Worm (Caenorhabditis elegans) whole organism, L4/young adult: ENCODE data around the gene oma-2.

Source experiments
- dao-5 ChIP-seq: sonication (generic microtip); optimal IDR thresholded peaks from 2 replicates; lab custom pipeline; 2016; ENCODE audit warnings: missing genotype, missing genetic modification characterization, moderate library complexity, missing compliant biosample characterization
- him-1 ChIP-seq: sonication (generic microtip); optimal IDR thresholded peaks from 2 replicates; lab custom pipeline; 2016; ENCODE audit warnings: missing genotype, missing genetic modification reagents, missing genetic modification characterization, missing compliant biosample characterization

DNA sequence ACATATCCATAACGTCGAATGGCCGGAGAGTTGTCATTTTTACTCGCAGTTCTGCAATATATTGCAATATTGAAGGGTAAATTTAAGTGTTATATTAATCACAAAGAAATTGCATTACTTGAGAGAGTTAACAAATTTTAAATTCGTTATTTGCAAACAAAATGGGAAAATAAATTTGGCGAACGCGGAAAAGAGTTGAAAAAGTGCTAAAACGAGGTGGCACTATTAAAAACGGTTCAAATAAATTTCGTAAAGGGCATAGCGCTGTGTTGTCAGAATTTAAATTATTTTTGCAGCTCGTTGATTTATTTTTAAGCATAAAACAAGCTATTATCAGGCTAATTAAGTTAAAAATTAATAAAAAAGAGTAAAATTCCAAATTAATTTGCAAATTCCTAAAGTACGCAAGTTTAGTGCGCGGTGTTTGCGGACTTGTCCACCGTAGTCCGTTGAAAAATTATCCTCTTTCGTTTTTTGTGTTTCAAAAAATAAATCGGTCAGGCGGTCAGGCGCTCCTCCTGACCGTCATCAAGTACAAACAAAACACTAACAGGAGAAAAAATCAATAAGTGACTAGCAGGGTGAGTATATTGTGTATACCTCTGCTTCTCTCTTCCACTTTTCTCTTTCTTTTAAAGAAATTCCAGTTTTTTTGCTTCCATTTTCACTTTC is 45.7 kb upstream of the oma-2 start, which contains the start of the genes natb-1 and abhd-12:
- TF ChIP-seq dao-5 (no peak), him-1 (no peak)
